Fruit fly (Drosophila melanogaster) whole organism, adult: ENCODE data around the gene CG7888.

Experiments
- CG12768 ChIP-seq: fragments of 200-800 bp; sonication (Bioruptor generic); optimal IDR thresholded peaks from 2 replicates; lab custom pipeline; 2017; ENCODE audit warnings: missing biosample characterization, missing genetic modification characterization, mild to moderate bottlenecking, moderate library complexity, missing genetic modification reagents
- CG14711 ChIP-seq: fragments of 200-800 bp; sonication (Bioruptor generic); optimal IDR thresholded peaks from 2 replicates; lab custom pipeline; 2018; ENCODE audit warnings: missing biosample characterization, mild to moderate bottlenecking, missing genetic modification characterization, moderate library complexity
- CG5204 ChIP-seq: fragments of 200-800 bp; sonication (Bioruptor generic); optimal IDR thresholded peaks from 2 replicates; lab custom pipeline; 2016; ENCODE audit warnings: missing biosample characterization, missing genetic modification characterization
- Clk ChIP-seq: fragments of 200-800 bp; sonication (Bioruptor generic); optimal IDR thresholded peaks from 2 replicates; lab custom pipeline; 2017; ENCODE audit warnings: missing biosample characterization, missing genetic modification characterization
- Hr96 ChIP-seq: fragments of 200-800 bp; sonication (Bioruptor generic); optimal IDR thresholded peaks from 2 replicates; lab custom pipeline; 2016; ENCODE audit warnings: missing biosample characterization, missing genetic modification characterization
- bab1 ChIP-seq: fragments of 200-800 bp; sonication (Bioruptor generic); optimal IDR thresholded peaks from 3 replicates; lab custom pipeline; 2019; ENCODE audit warnings: missing biosample characterization, mild to moderate bottlenecking, missing genetic modification characterization, moderate library complexity
- cic ChIP-seq: fragments of 200-800 bp; sonication (Bioruptor generic); optimal IDR thresholded peaks from 2 replicates; lab custom pipeline; 2017; ENCODE audit warnings: missing biosample characterization, mild to moderate bottlenecking, missing genetic modification characterization, moderate library complexity
- cnc ChIP-seq, 2 experiments: fragments of >200 bp; optimal IDR thresholded peaks; 2 replicates each; lab custom pipeline; 2017
- ovo ChIP-seq: fragments of 200-800 bp; sonication (Bioruptor generic); optimal IDR thresholded peaks from 2 replicates; lab custom pipeline; 2016; ENCODE audit warnings: missing biosample characterization, missing genetic modification characterization
- tj ChIP-seq: fragments of 200-800 bp; sonication (Bioruptor generic); optimal IDR thresholded peaks from 3 replicates; lab custom pipeline; 2017; ENCODE audit warnings: missing biosample characterization, mild to moderate bottlenecking, missing genetic modification characterization, moderate library complexity
- toe ChIP-seq: fragments of 200-800 bp; sonication (Bioruptor generic); optimal IDR thresholded peaks from 2 replicates; lab custom pipeline; 2016; ENCODE audit warnings: missing biosample characterization, missing genetic modification characterization

DNA sequence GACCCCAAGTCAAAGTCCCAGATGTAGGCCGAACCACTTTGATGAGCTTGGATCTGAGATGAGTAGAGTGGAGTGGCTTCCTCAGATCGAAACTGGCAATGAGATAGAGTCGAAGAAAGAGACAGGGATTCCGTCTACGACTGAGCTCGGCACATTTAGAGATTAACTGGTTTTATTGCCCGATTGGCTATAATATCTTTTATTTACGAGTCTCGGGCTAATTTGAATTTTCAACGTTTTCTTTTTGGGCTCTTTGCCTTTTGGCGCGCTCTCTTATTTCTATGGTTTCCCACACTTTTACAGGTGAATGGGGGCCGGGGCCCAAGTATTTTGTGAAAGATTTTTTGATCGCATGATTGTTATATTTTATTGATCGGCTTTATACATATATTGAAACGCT, 38.6 kb upstream of the CG7888 start:
- TF ChIP-seq cnc (optimal IDR thresholded peaks at IDR 0.05; lab: Kevin White, UChicago) (no peak), Hr96 (GFP tag; lab: Kevin White, UChicago) (no peak), tj (GFP tag; lab: Kevin White, UChicago) (no peak), Clk (no peak), bab1 (no peak), ovo (GFP tag; lab: Kevin White, UChicago) (no peak), CG5204 (GFP tag; lab: Kevin White, UChicago) (no peak), CG14711 (tag; lab: Kevin White, UChicago) (no peak), toe (GFP tag; lab: Kevin White, UChicago) (no peak), cic (GFP tag; lab: Kevin White, UChicago) (no peak), CG12768 (GFP tag; lab: Kevin White, UChicago) (no peak)
